Worm (Caenorhabditis elegans): ENCODE data around the gene R02F2.4.
A peak's percentile ranks its signal among the peaks of the same experiment; 100 is the strongest.

The R02F2.4 gene

ce11 chrIII:5504164-5504563 lies 20.1 kb downstream of the R02F2.4 start:
- TF ChIP-seq C08G9.2 (tag; optimal IDR thresholded peaks at IDR 0.05) (no peak), ceh-34 (tag; optimal IDR thresholded peaks at IDR 0.05) (no peak), lin-11 (tag; optimal IDR thresholded peaks at IDR 0.05) (no peak), odd-2 (tag; optimal IDR thresholded peaks at IDR 0.05) (no peak), tbx-7 (tag; optimal IDR thresholded peaks at IDR 0.05) (no peak), unc-42 (tag; optimal IDR thresholded peaks at IDR 0.05) (peak; percentile 75), ahr-1 (tag; optimal IDR thresholded peaks at IDR 0.05) (no peak), fax-1 (tag; optimal IDR thresholded peaks at IDR 0.05) (no peak), pros-1 (tag; optimal IDR thresholded peaks at IDR 0.05) (no peak), unc-55 (GFP tag; optimal IDR thresholded peaks at IDR 0.05) (peak; percentile 27), ets-4 (tag; optimal IDR thresholded peaks at IDR 0.05) (peak; percentile 37)

ce11 chrIII:5504725-5505473 lies 20.8 kb downstream of the R02F2.4 start:
- TF ChIP-seq hlh-13 (GFP tag; optimal IDR thresholded peaks at IDR 0.05) (no peak), pha-2 (tag; optimal IDR thresholded peaks at IDR 0.05) (no peak), elt-2 (tag; optimal IDR thresholded peaks at IDR 0.05) (no peak), ceh-22 (tag; optimal IDR thresholded peaks at IDR 0.05) (no peak), ttx-3 (tag; optimal IDR thresholded peaks at IDR 0.05) (no peak), tbx-2 (tag; optimal IDR thresholded peaks at IDR 0.05) (no peak)

ce11 chrIII:5505474-5506022 lies 21.5 kb downstream of the R02F2.4 start:
- TF ChIP-seq ceh-24 (tag; optimal IDR thresholded peaks at IDR 0.05) (no peak), fkh-10 (GFP tag; optimal IDR thresholded peaks at IDR 0.05) (no peak), dmd-4 (tag; optimal IDR thresholded peaks at IDR 0.05; ENCODE audit: borderline replicate concordance) (no peak), ztf-16 (tag; optimal IDR thresholded peaks at IDR 0.05) (no peak), fkh-6 (tag; optimal IDR thresholded peaks at IDR 0.05) (no peak), dve-1 (tag; optimal IDR thresholded peaks at IDR 0.05) (no peak), T23F11.4 (GFP tag; optimal IDR thresholded peaks at IDR 0.05) (no peak), hlh-13 (GFP tag; optimal IDR thresholded peaks at IDR 0.05) (no peak), lim-6 (tag; optimal IDR thresholded peaks at IDR 0.05) (no peak), tbx-2 (tag; optimal IDR thresholded peaks at IDR 0.05) (no peak), ceh-6 (GFP tag; optimal IDR thresholded peaks at IDR 0.05) (no peak), elt-2 (tag; optimal IDR thresholded peaks at IDR 0.05) (no peak), ceh-2 (tag; optimal IDR thresholded peaks at IDR 0.05) (no peak), ahr-1 (tag; optimal IDR thresholded peaks at IDR 0.05) (no peak), hlh-15 (tag; optimal IDR thresholded peaks at IDR 0.05) (no peak), K02D7.2 (tag; optimal IDR thresholded peaks at IDR 0.05) (no peak), ref-2 (tag; optimal IDR thresholded peaks at IDR 0.05) (no peak), ceh-9 (tag; optimal IDR thresholded peaks at IDR 0.05) (no peak)

ce11 chrIII:5506023-5506597 lies 22.0 kb downstream of the R02F2.4 start:
- peak; percentile 53 for TF ChIP-seq ama-1 (optimal IDR thresholded peaks at IDR 0.05)
- TF ChIP-seq pha-4 (tag; optimal IDR thresholded peaks at IDR 0.05), result no peak

- TF ChIP-seq hlh-15 (tag; optimal IDR thresholded peaks at IDR 0.05) (no peak), zip-5 (tag; optimal IDR thresholded peaks at IDR 0.05) (no peak), ceh-6 (GFP tag; optimal IDR thresholded peaks at IDR 0.05) (no peak), K02D7.2 (tag; optimal IDR thresholded peaks at IDR 0.05) (no peak), lim-6 (tag; optimal IDR thresholded peaks at IDR 0.05) (no peak), dve-1 (tag; optimal IDR thresholded peaks at IDR 0.05) (no peak), ahr-1 (tag; optimal IDR thresholded peaks at IDR 0.05) (no peak), sdc-2 (tag; optimal IDR thresholded peaks at IDR 0.05) (no peak), pqm-1 (tag; optimal IDR thresholded peaks at IDR 0.05) (no peak), unc-86 (tag; optimal IDR thresholded peaks at IDR 0.05) (no peak), K09A11.1 (tag; optimal IDR thresholded peaks at IDR 0.05; ENCODE audit: insufficient read depth) (no peak), tbx-2 (tag; optimal IDR thresholded peaks at IDR 0.05) (no peak)
These were observed 22.8 kb downstream of the R02F2.4 start for ce11 chrIII:5506936-5507335.
